Fruit fly (Drosophila melanogaster) S2 (cell line): ENCODE measurements around the gene CG4733.

Experiments
- CG8478 ChIP-seq: fragments of >200 bp; optimal IDR thresholded peaks from 2 replicates; lab custom pipeline; 2018
- CTCF ChIP-seq, 2 experiments: fragments of >200 bp; optimal IDR thresholded peaks; 2 replicates each; lab custom pipeline; 2018

- no peak for TF ChIP-seq CG8478 (lab: Kevin White, UChicago)
- TF ChIP-seq CTCF (optimal IDR thresholded peaks at IDR 0.05; lab: Kevin White, UChicago) = no peak
These were observed 12.9 kb upstream of the CG4733 start, which contains the start of the genes CG17186 and Arc42 for dm6 chr3R:19877427-19878076.
